Fruit fly (Drosophila melanogaster): ENCODE measurements around the gene Task7.

The Task7 gene

dm6 chr3R:9370413-9370812 is 41.7 kb downstream of the Task7 start (continued):
- TF ChIP-seq Dad (GFP tag; optimal IDR thresholded peaks at IDR 0.05) (no peak), HLH4C (GFP tag; IDR thresholded peaks at IDR 0.05; ENCODE audit: partially characterized antibody) (no peak), CG13424 (tag; optimal IDR thresholded peaks at IDR 0.05) (peak; percentile 70), cad (GFP tag; optimal IDR thresholded peaks at IDR 0.05) (no peak), NC2α (GFP tag; optimal IDR thresholded peaks at IDR 0.05) (no peak), pb (GFP tag; optimal IDR thresholded peaks at IDR 0.05) (no peak), gsb-n (tag; optimal IDR thresholded peaks at IDR 0.05) (no peak), CHES-1-like (GFP tag; optimal IDR thresholded peaks at IDR 0.05) (no peak), CG4617 (GFP tag; optimal IDR thresholded peaks at IDR 0.05; ENCODE audit: borderline replicate concordance) (no peak), CG3281 (GFP tag; optimal IDR thresholded peaks at IDR 0.05) (peak; percentile 71), CG8388 (GFP tag; optimal IDR thresholded peaks at IDR 0.05) (no peak), CG2116 (GFP tag; optimal IDR thresholded peaks at IDR 0.05) (no peak), CG15073 (GFP tag; optimal IDR thresholded peaks at IDR 0.05) (no peak), bowl (GFP tag; IDR thresholded peaks at IDR 0.05) (no peak), Dek (tag; optimal IDR thresholded peaks at IDR 0.05) (peak; percentile 30), Kr (GFP tag; optimal IDR thresholded peaks at IDR 0.05) (no peak), CG14965 (GFP tag; optimal IDR thresholded peaks at IDR 0.05; ENCODE audit: borderline replicate concordance) (no peak), Rx (GFP tag; IDR thresholded peaks at IDR 0.05) (no peak), ssp (GFP tag; IDR thresholded peaks at IDR 0.05) (peak; percentile 31; the same call in 1 of the 2 replicates), maf-S (GFP tag; optimal IDR thresholded peaks at IDR 0.05) (no peak), BEAF-32 (GFP tag; optimal IDR thresholded peaks at IDR 0.05) (no peak), nerfin-1 (tag; optimal IDR thresholded peaks at IDR 0.05) (no peak), H2.0 (GFP tag; IDR thresholded peaks at IDR 0.05) (peak; percentile 13; the same call in 1 of the 2 replicates), gce (GFP tag; IDR thresholded peaks at IDR 0.05) (no peak), fd3F (GFP tag; optimal IDR thresholded peaks at IDR 0.05) (peak; percentile 65), hth (optimal IDR thresholded peaks at IDR 0.05) (no peak), Opbp (GFP tag; IDR thresholded peaks at IDR 0.05; ENCODE audit: partially characterized antibody) (no peak), CG12942 (GFP tag; optimal IDR thresholded peaks at IDR 0.05) (peak; percentile 34), CG6683 (GFP tag; optimal IDR thresholded peaks at IDR 0.05) (no peak), Oaz (GFP tag; IDR thresholded peaks at IDR 0.05) (peak; percentile 31; the same call in 1 of the 2 replicates), CG5245 (GFP tag; optimal IDR thresholded peaks at IDR 0.05) (peak; percentile 0), CG1024 (GFP tag; IDR thresholded peaks at IDR 0.05) (no peak), Jarid2 (GFP tag; optimal IDR thresholded peaks at IDR 0.05) (no peak), amos (GFP tag; IDR thresholded peaks at IDR 0.05; ENCODE audit: partially characterized antibody) (no peak), Chrac-16 (GFP tag; optimal IDR thresholded peaks at IDR 0.05) (peak; percentile 26), CG6272 (GFP tag; IDR thresholded peaks at IDR 0.05) (0 out of 2 replicates have a peak, but pooled peaks have one; percentile 19), NfI (GFP tag; optimal IDR thresholded peaks at IDR 0.05) (peak; percentile 53), insv (GFP tag; optimal IDR thresholded peaks at IDR 0.05) (no peak), CG1233 (GFP tag; optimal IDR thresholded peaks at IDR 0.05) (peak; percentile 32), CG17359 (tag; optimal IDR thresholded peaks at IDR 0.05) (peak; percentile 67), gfzf (GFP tag; optimal IDR thresholded peaks at IDR 0.05) (no peak), CG7556 (GFP tag; optimal IDR thresholded peaks at IDR 0.05) (peak; percentile 50), D19B (GFP tag; optimal IDR thresholded peaks at IDR 0.05) (peak; percentile 34), CG4424 (GFP tag; optimal IDR thresholded peaks at IDR 0.05) (peak; percentile 12), CG4730 (GFP tag; IDR thresholded peaks at IDR 0.05) (no peak), wor (GFP tag; IDR thresholded peaks at IDR 0.05) (no peak), hbn (GFP tag; IDR thresholded peaks at IDR 0.05; ENCODE audit: partially characterized antibody) (no peak), Oli (tag; optimal IDR thresholded peaks at IDR 0.05) (peak; percentile 32), CG6765 (GFP tag; optimal IDR thresholded peaks at IDR 0.05) (peak; percentile 25), Med (GFP tag) (peak; percentile 86), CG4328 (GFP tag; optimal IDR thresholded peaks at IDR 0.05) (no peak)

All from whole organism, embryonic.